Worm (Caenorhabditis elegans): ENCODE data around the gene cyp-29A4.

cyp-29A4 gene

DNA sequence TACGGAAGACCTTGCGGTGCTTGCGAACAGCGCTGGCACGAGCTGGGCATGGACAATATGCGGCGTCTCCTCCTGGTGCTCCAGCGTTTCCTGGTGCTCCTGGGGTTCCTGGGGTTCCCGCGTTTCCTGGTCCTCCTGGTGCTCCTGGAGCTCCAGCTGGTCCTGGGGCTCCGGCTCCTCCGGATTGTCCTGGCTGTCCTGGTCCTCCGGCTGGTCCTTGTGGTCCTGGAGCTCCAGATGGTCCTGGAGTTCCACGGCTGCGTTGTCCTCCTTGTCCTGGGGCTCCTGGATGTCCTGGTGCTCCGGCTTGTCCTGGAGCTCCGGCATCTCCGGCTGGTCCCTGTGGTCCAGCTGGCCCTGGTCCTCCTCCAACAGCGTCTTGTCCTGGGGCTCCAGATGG lies 22.2 kb upstream of the cyp-29A4 start:
- TF ChIP-seq ztf-23 (GFP tag; IDR thresholded peaks at IDR 0.05) (no peak), flt-1 (GFP tag; IDR thresholded peaks at IDR 0.05) (no peak), cog-1 (tag; optimal IDR thresholded peaks at IDR 0.05) (no peak), ztf-29 (GFP tag; IDR thresholded peaks at IDR 0.05) (no peak), med-1 (GFP tag; optimal IDR thresholded peaks at IDR 0.05; ENCODE audit: insufficient read depth) (no peak), klf-2 (GFP tag; conservative IDR thresholded peaks at IDR 0.05) (no peak)

DNA sequence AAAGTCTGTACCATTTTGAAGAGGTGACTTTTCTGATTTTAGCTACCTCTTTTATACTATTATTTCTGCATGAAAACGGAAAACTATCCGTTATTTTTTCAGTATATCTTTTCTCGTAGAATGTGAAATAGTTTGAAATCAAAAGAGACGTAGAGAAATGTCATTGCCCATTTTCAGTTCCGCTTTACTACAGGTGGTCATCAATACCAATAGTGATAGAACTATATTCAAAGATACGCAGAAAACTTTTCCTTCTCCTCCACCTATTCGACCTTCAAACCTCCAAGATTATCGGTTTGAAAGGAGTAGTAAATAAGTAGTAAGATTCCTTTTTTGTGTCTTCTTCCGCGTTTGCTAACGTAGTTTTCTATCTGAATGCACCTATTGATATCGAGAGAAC lies 21.2 kb upstream of the cyp-29A4 start, which contains the start of gene col-147:
Gene col-147, minus strand, starts transcription at position 26 of the 400 bp plus-strand sequence.
- TF ChIP-seq tab-1 (GFP tag; IDR thresholded peaks at IDR 0.05) (no peak), klf-2 (GFP tag; conservative IDR thresholded peaks at IDR 0.05) (no peak), med-1 (GFP tag; optimal IDR thresholded peaks at IDR 0.05; ENCODE audit: insufficient read depth) (no peak), ref-1 (GFP tag; conservative IDR thresholded peaks at IDR 0.05) (no peak), T22C8.4 (GFP tag; IDR thresholded peaks at IDR 0.05) (no peak), flt-1 (GFP tag; IDR thresholded peaks at IDR 0.05) (no peak), ztf-29 (GFP tag; IDR thresholded peaks at IDR 0.05) (no peak), cog-1 (tag; optimal IDR thresholded peaks at IDR 0.05) (no peak), ztf-23 (GFP tag; IDR thresholded peaks at IDR 0.05) (no peak)

- TF ChIP-seq flt-1 (GFP tag; IDR thresholded peaks at IDR 0.05) (no peak), ztf-23 (GFP tag; IDR thresholded peaks at IDR 0.05) (no peak)
Measured at ce11 chrV:9645507-9645906, 9.0 kb upstream of the cyp-29A4 start, which contains the start of the genes atl-1 and hcp-2. atl-1 (minus strand) TSS chrV:9645595. hcp-2 (plus strand) TSS chrV:9645859.

- TF ChIP-seq cog-1 (tag; optimal IDR thresholded peaks at IDR 0.05) (no peak), ztf-29 (GFP tag; IDR thresholded peaks at IDR 0.05) (no peak), ref-1 (GFP tag; conservative IDR thresholded peaks at IDR 0.05) (no peak), ztf-23 (GFP tag; IDR thresholded peaks at IDR 0.05) (no peak), T22C8.4 (GFP tag; IDR thresholded peaks at IDR 0.05) (no peak), med-1 (GFP tag; optimal IDR thresholded peaks at IDR 0.05; ENCODE audit: insufficient read depth) (no peak), tab-1 (GFP tag; IDR thresholded peaks at IDR 0.05) (no peak), flt-1 (GFP tag; IDR thresholded peaks at IDR 0.05) (no peak), klf-2 (GFP tag; conservative IDR thresholded peaks at IDR 0.05) (no peak)
Measured at ce11 chrV:9651294-9651693, 3.3 kb upstream of the cyp-29A4 start, which contains the start of gene T06E4.21. T06E4.21 (plus strand) TSS chrV:9651594.

ce11 chrV:9661514-9661913 lies 7.0 kb downstream of the cyp-29A4 start, which contains the start of gene pitr-4:
pitr-4 (minus strand) TSS chrV:9661614.
- no peak for TF ChIP-seq ztf-23 (GFP tag; IDR thresholded peaks at IDR 0.05)
- TF ChIP-seq T22C8.4 (GFP tag; IDR thresholded peaks at IDR 0.05), result no peak
- no peak for TF ChIP-seq klf-2 (GFP tag; conservative IDR thresholded peaks at IDR 0.05)
- no peak for TF ChIP-seq ref-1 (GFP tag; conservative IDR thresholded peaks at IDR 0.05)
- TF ChIP-seq cog-1 (tag; optimal IDR thresholded peaks at IDR 0.05), result no peak
- no peak for TF ChIP-seq flt-1 (GFP tag; IDR thresholded peaks at IDR 0.05)
- TF ChIP-seq tab-1 (GFP tag; IDR thresholded peaks at IDR 0.05), result no peak
- TF ChIP-seq ztf-29 (GFP tag; IDR thresholded peaks at IDR 0.05), result no peak
- TF ChIP-seq med-1 (GFP tag; optimal IDR thresholded peaks at IDR 0.05; ENCODE audit: insufficient read depth), result no peak

DNA sequence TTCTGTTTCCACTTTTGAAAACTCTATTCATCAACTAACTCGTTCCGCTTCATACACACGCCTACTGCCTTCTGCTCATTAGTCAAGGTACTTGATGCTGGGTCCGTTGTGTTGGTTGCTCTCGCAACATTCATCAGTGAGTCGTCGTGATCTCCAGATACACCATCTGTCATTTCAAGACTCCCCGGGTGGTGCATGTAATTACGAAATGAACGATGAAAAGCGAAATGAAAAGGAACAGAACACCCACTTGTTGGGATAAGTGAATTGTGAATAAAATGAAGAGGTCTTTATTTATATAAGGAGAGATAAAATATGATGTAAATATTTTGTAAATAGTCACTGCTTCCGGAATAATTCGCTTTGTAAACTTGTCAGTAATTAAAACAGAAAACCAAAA lies 9.4 kb downstream of the cyp-29A4 start:
- TF ChIP-seq T22C8.4 (GFP tag; IDR thresholded peaks at IDR 0.05), result no peak
- no peak for TF ChIP-seq med-1 (GFP tag; optimal IDR thresholded peaks at IDR 0.05; ENCODE audit: insufficient read depth)
- no peak for TF ChIP-seq klf-2 (GFP tag; conservative IDR thresholded peaks at IDR 0.05)
- no peak for TF ChIP-seq ztf-23 (GFP tag; IDR thresholded peaks at IDR 0.05)
- no peak for TF ChIP-seq ref-1 (GFP tag; conservative IDR thresholded peaks at IDR 0.05)
- no peak for TF ChIP-seq cog-1 (tag; optimal IDR thresholded peaks at IDR 0.05)
- no peak for TF ChIP-seq flt-1 (GFP tag; IDR thresholded peaks at IDR 0.05)

DNA sequence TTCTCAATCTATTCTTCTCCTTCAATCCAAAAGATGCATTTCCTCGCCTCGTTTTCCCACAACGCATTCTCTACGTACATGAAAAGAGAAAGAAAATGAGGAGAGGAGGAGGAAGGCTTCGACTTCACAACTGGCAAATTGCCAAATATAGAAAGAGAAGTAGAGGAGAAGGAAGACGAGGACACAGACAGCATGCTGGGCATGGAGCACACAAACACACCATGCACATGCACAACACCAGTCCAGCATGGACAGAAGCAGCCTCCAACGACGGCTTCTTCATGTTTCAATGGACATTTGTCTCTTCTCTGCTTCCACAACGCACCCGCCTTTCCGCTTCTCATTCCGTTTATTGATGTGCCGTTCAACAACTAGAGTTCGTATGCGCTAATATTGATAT lies 10.1 kb downstream of the cyp-29A4 start:
- no peak for TF ChIP-seq klf-2 (GFP tag; conservative IDR thresholded peaks at IDR 0.05)
- TF ChIP-seq med-1 (GFP tag; optimal IDR thresholded peaks at IDR 0.05; ENCODE audit: insufficient read depth), result no peak
- TF ChIP-seq cog-1 (tag; optimal IDR thresholded peaks at IDR 0.05), result no peak
- TF ChIP-seq flt-1 (GFP tag; IDR thresholded peaks at IDR 0.05), result no peak
- TF ChIP-seq T22C8.4 (GFP tag; IDR thresholded peaks at IDR 0.05), result no peak
- no peak for TF ChIP-seq ztf-23 (GFP tag; IDR thresholded peaks at IDR 0.05)
- no peak for TF ChIP-seq ztf-29 (GFP tag; IDR thresholded peaks at IDR 0.05)
- TF ChIP-seq ref-1 (GFP tag; conservative IDR thresholded peaks at IDR 0.05), result no peak
- no peak for TF ChIP-seq tab-1 (GFP tag; IDR thresholded peaks at IDR 0.05)

ce11 chrV:9666394-9666793 lies 11.8 kb downstream of the cyp-29A4 start, which contains the start of gene ZK287.1:
ZK287.1 (plus strand) TSS chrV:9666694.
- TF ChIP-seq med-1 (GFP tag; optimal IDR thresholded peaks at IDR 0.05; ENCODE audit: insufficient read depth) (no peak), ztf-29 (GFP tag; IDR thresholded peaks at IDR 0.05) (no peak), cog-1 (tag; optimal IDR thresholded peaks at IDR 0.05) (no peak), T22C8.4 (GFP tag; IDR thresholded peaks at IDR 0.05) (no peak), ztf-23 (GFP tag; IDR thresholded peaks at IDR 0.05) (no peak), tab-1 (GFP tag; IDR thresholded peaks at IDR 0.05) (no peak), klf-2 (GFP tag; conservative IDR thresholded peaks at IDR 0.05) (no peak), flt-1 (GFP tag; IDR thresholded peaks at IDR 0.05) (no peak), ref-1 (GFP tag; conservative IDR thresholded peaks at IDR 0.05) (no peak)

ce11 chrV:9672495-9672894 lies 17.9 kb downstream of the cyp-29A4 start:
- TF ChIP-seq T22C8.4 (GFP tag; IDR thresholded peaks at IDR 0.05) (no peak), ref-1 (GFP tag; conservative IDR thresholded peaks at IDR 0.05) (no peak), ztf-29 (GFP tag; IDR thresholded peaks at IDR 0.05) (no peak), klf-2 (GFP tag; conservative IDR thresholded peaks at IDR 0.05) (no peak), med-1 (GFP tag; optimal IDR thresholded peaks at IDR 0.05; ENCODE audit: insufficient read depth) (no peak), ztf-23 (GFP tag; IDR thresholded peaks at IDR 0.05) (no peak), tab-1 (GFP tag; IDR thresholded peaks at IDR 0.05) (no peak), cog-1 (tag; optimal IDR thresholded peaks at IDR 0.05) (no peak), flt-1 (GFP tag; IDR thresholded peaks at IDR 0.05) (no peak)

ce11 chrV:9673199-9673843 lies 18.8 kb downstream of the cyp-29A4 start, which contains the start of gene sulp-8:
sulp-8 (minus strand) TSS chrV:9673667.
- TF ChIP-seq flt-1 (GFP tag; IDR thresholded peaks at IDR 0.05), result no peak
- no peak for TF ChIP-seq ztf-23 (GFP tag; IDR thresholded peaks at IDR 0.05)
- no peak for TF ChIP-seq tab-1 (GFP tag; IDR thresholded peaks at IDR 0.05)
- TF ChIP-seq klf-2 (GFP tag; conservative IDR thresholded peaks at IDR 0.05), result no peak
- TF ChIP-seq ztf-29 (GFP tag; IDR thresholded peaks at IDR 0.05), result no peak
- no peak for TF ChIP-seq med-1 (GFP tag; optimal IDR thresholded peaks at IDR 0.05; ENCODE audit: insufficient read depth)
- no peak for TF ChIP-seq T22C8.4 (GFP tag; IDR thresholded peaks at IDR 0.05)
- TF ChIP-seq ref-1 (GFP tag; conservative IDR thresholded peaks at IDR 0.05), result no peak
- TF ChIP-seq cog-1 (tag; optimal IDR thresholded peaks at IDR 0.05), result no peak

Data from whole organism, midembryonic.